Worm (Caenorhabditis elegans) whole organism, young adult: ENCODE results near the gene nuaf-3.

Experiments used
- D2030.7 ChIP-seq: fragments of 200-800 bp; sonication (Bioruptor generic); IDR thresholded peaks from 2 replicates; pipeline ENCODE4 v1.3.6; 2022; ENCODE audit warnings: missing genetic modification reagents, missing genetic modification characterization, missing compliant biosample characterization
- F23B12.7 ChIP-seq: sonication (generic microtip); optimal IDR thresholded peaks from 2 replicates; lab custom pipeline; 2017; ENCODE audit warnings: missing genetic modification characterization, mild to moderate bottlenecking, missing compliant biosample characterization, antibody characterized with exemption, moderate library complexity; ENCODE audit not compliant: insufficient read depth
- F33H1.4 ChIP-seq: fragments of 200-800 bp; sonication (Bioruptor generic); IDR thresholded peaks from 2 replicates; pipeline ENCODE4 v1.3.6; 2022; ENCODE audit warnings: missing genetic modification reagents, missing genetic modification characterization, missing compliant biosample characterization
- F49E8.2 ChIP-seq: sonication (generic microtip); optimal IDR thresholded peaks from 3 replicates; lab custom pipeline; 2017; ENCODE audit warnings: missing genetic modification characterization, mild to moderate bottlenecking, missing compliant biosample characterization, antibody characterized with exemption, moderate library complexity; ENCODE audit not compliant: insufficient read depth
- Y67H2A.10 ChIP-seq: fragments of 200-800 bp; sonication (Bioruptor generic); conservative IDR thresholded peaks from 2 replicates; pipeline ENCODE4 v1.3.6; 2022; ENCODE audit warnings: missing genetic modification reagents, missing genetic modification characterization, missing compliant biosample characterization
- attf-3 ChIP-seq: fragments of 200-800 bp; sonication (Bioruptor generic); conservative IDR thresholded peaks from 2 replicates; pipeline ENCODE4 v1.3.6; 2022; ENCODE audit warnings: missing genetic modification reagents, missing genetic modification characterization, missing compliant biosample characterization
- attf-6 ChIP-seq: fragments of 200-800 bp; sonication (Bioruptor generic); IDR thresholded peaks from 2 replicates; pipeline ENCODE4 v1.3.6; 2022; ENCODE audit warnings: missing genetic modification reagents, missing genetic modification characterization, missing compliant biosample characterization
- ccch-3 ChIP-seq: fragments of 200-800 bp; sonication (Bioruptor generic); optimal IDR thresholded peaks from 2 replicates; lab custom pipeline; 2018; ENCODE audit warnings: mild to moderate bottlenecking, missing genetic modification characterization, missing compliant biosample characterization
- ceh-100 ChIP-seq: fragments of 200-800 bp; sonication (Bioruptor generic); IDR thresholded peaks from 2 replicates; pipeline ENCODE4 v1.3.6; 2022; ENCODE audit warnings: missing genetic modification reagents, missing genetic modification characterization, missing compliant biosample characterization
- ceh-91 ChIP-seq: fragments of 200-800 bp; sonication (Bioruptor generic); IDR thresholded peaks from 2 replicates; pipeline ENCODE4 v1.3.6; 2022; ENCODE audit warnings: missing genetic modification reagents, missing genetic modification characterization, missing compliant biosample characterization
- dox-1 ChIP-seq: fragments of 200-800 bp; sonication (Bioruptor generic); IDR thresholded peaks from 2 replicates; pipeline ENCODE4 v1.3.6; 2022; ENCODE audit warnings: missing genetic modification reagents, missing genetic modification characterization, missing compliant biosample characterization
- dpl-1 ChIP-seq: fragments of 150-350 bp; optimal IDR thresholded peaks from 2 replicates; lab custom pipeline; 2014; ENCODE audit warnings: missing biosample characterization, missing genetic modification reagents, missing genetic modification characterization
- efl-1 ChIP-seq: fragments of 150-350 bp; optimal IDR thresholded peaks from 2 replicates; lab custom pipeline; 2014; ENCODE audit warnings: missing biosample characterization, missing genetic modification reagents, missing genetic modification characterization
- hmg-1.2 ChIP-seq: fragments of 200-800 bp; sonication (Bioruptor generic); IDR thresholded peaks from 2 replicates; pipeline ENCODE4 v1.3.6; 2022; ENCODE audit warnings: missing genetic modification reagents, missing genetic modification characterization, missing compliant biosample characterization
- hsf-1 ChIP-seq: fragments of 200-800 bp; sonication (Bioruptor generic); IDR thresholded peaks from 2 replicates; pipeline ENCODE4 v1.3.6; 2022; ENCODE audit warnings: missing genetic modification reagents, missing genetic modification characterization, missing compliant biosample characterization
- lin-54 ChIP-seq: fragments of 200-800 bp; sonication (Bioruptor generic); optimal IDR thresholded peaks from 2 replicates; lab custom pipeline; 2018; ENCODE audit warnings: mild to moderate bottlenecking, missing genetic modification characterization, missing compliant biosample characterization
- lsl-1 ChIP-seq: fragments of 200-800 bp; sonication (Bioruptor generic); optimal IDR thresholded peaks from 2 replicates; lab custom pipeline; 2018; ENCODE audit warnings: mild to moderate bottlenecking, missing genetic modification characterization, moderate library complexity, missing compliant biosample characterization
- madf-3 ChIP-seq: fragments of 200-800 bp; sonication (Bioruptor generic); IDR thresholded peaks from 2 replicates; pipeline ENCODE4 v1.3.6; 2022; ENCODE audit warnings: missing genetic modification reagents, missing genetic modification characterization, missing compliant biosample characterization
- madf-6 ChIP-seq: fragments of 200-800 bp; sonication (Bioruptor generic); IDR thresholded peaks from 2 replicates; pipeline ENCODE4 v1.3.6; 2022; ENCODE audit warnings: missing genetic modification reagents, missing genetic modification characterization, missing compliant biosample characterization
- madf-8 ChIP-seq: fragments of 200-800 bp; sonication (Bioruptor generic); conservative IDR thresholded peaks from 2 replicates; pipeline ENCODE4 v1.3.6; 2022; ENCODE audit warnings: missing genetic modification reagents, missing genetic modification characterization, missing compliant biosample characterization
- mcd-1 ChIP-seq: fragments of 200-800 bp; sonication (Bioruptor generic); IDR thresholded peaks from 2 replicates; pipeline ENCODE4 v1.3.6; 2022; ENCODE audit warnings: missing genetic modification reagents, missing genetic modification characterization, missing compliant biosample characterization
- nfya-2 ChIP-seq: fragments of 200-800 bp; sonication (Bioruptor generic); IDR thresholded peaks from 2 replicates; pipeline ENCODE4 v1.3.6; 2022; ENCODE audit warnings: missing genetic modification reagents, missing genetic modification characterization, missing compliant biosample characterization
- nfyb-1 ChIP-seq: fragments of 200-800 bp; sonication (Bioruptor generic); IDR thresholded peaks from 2 replicates; pipeline ENCODE4 v1.3.6; 2022; ENCODE audit warnings: missing genetic modification reagents, missing genetic modification characterization, missing compliant biosample characterization
- nhr-179 ChIP-seq: sonication (generic microtip); optimal IDR thresholded peaks from 2 replicates; lab custom pipeline; 2016; ENCODE audit warnings: mild to moderate bottlenecking, missing genetic modification characterization, missing compliant biosample characterization
- nhr-27 ChIP-seq: fragments of 200-800 bp; sonication (Bioruptor generic); optimal IDR thresholded peaks from 2 replicates; lab custom pipeline; 2018; ENCODE audit warnings: mild to moderate bottlenecking, missing genetic modification characterization, moderate library complexity, missing compliant biosample characterization
- rpc-1 ChIP-seq, 2 experiments: fragments of 150-350 bp in 1 of 2; sonication (generic microtip) in 1 of 2; optimal IDR thresholded peaks; 2 replicates each; lab custom pipeline; 2014 to 2018; ENCODE audit warnings: missing biosample characterization in 1 of 2, missing genetic modification characterization in 1 of 2, missing genetic modification reagents in 1 of 2, missing genotype in 1 of 2
- snpc-3.4 ChIP-seq: sonication (generic microtip); optimal IDR thresholded peaks from 2 replicates; lab custom pipeline; 2017; ENCODE audit warnings: missing genetic modification characterization, mild to moderate bottlenecking, missing compliant biosample characterization, antibody characterized with exemption, moderate library complexity, missing genotype, missing genetic modification reagents
- unc-130 ChIP-seq: sonication (generic microtip); optimal IDR thresholded peaks from 2 replicates; lab custom pipeline; 2016; ENCODE audit warnings: missing genetic modification reagents, missing genetic modification characterization, missing compliant biosample characterization
- unc-62 ChIP-seq: fragments of 150-350 bp; optimal IDR thresholded peaks from 2 replicates; lab custom pipeline; 2014; ENCODE audit warnings: missing biosample characterization, missing genetic modification reagents, missing genetic modification characterization
- xnd-1 ChIP-seq: sonication (generic microtip); optimal IDR thresholded peaks from 2 replicates; lab custom pipeline; 2016; ENCODE audit warnings: missing genotype, missing genetic modification reagents, missing genetic modification characterization, missing compliant biosample characterization
- ztf-22 ChIP-seq: fragments of 200-800 bp; sonication (Bioruptor generic); optimal IDR thresholded peaks from 2 replicates; lab custom pipeline; 2018; ENCODE audit warnings: mild to moderate bottlenecking, missing genetic modification characterization, moderate library complexity, missing compliant biosample characterization

The nuaf-3 gene

ce11 chrIV:11154425-11155114, 29.5 kb upstream of the nuaf-3 start, which contains the start of gene C08F8.3:
TSS of gene C08F8.3 (plus strand) at chrIV:11155044.
- peak; percentile 78 for TF ChIP-seq xnd-1 (tag; lab: Kevin White, UChicago)
- peak; percentile 31 for TF ChIP-seq unc-130 (GFP tag; lab: Kevin White, UChicago)
- TF ChIP-seq hsf-1 (GFP tag; lab: Robert Waterston, UW): peak; percentile 81; the same call in 1 of the 2 replicates
- TF ChIP-seq F49E8.2: peak; percentile 50
- peak; percentile 95 for TF ChIP-seq madf-6 (GFP tag; lab: Robert Waterston, UW)
- TF ChIP-seq dox-1 (GFP tag; lab: Robert Waterston, UW): peak; percentile 44; the same call in 1 of the 2 replicates
- TF ChIP-seq dpl-1 (GFP tag; lab: Kevin White, UChicago): peak; percentile 71
- peak; percentile 89 for TF ChIP-seq lsl-1 (GFP tag; lab: Kevin White, UChicago)
- TF ChIP-seq snpc-3.4 (tag; lab: Kevin White, UChicago): peak; percentile 77
- peak; percentile 85 for TF ChIP-seq ceh-91 (GFP tag; lab: Robert Waterston, UW)
- peak; percentile 95 for TF ChIP-seq efl-1 (GFP tag; lab: Kevin White, UChicago)
- TF ChIP-seq nfya-2: 0 out of 2 replicates have a peak, but pooled peaks have one; percentile 90
- TF ChIP-seq F33H1.4: peak; percentile 76
- peak; percentile 90 for TF ChIP-seq D2030.7 (GFP tag; lab: Robert Waterston, UW)
- TF ChIP-seq lin-54 (GFP tag; lab: Kevin White, UChicago): peak; percentile 23
- TF ChIP-seq madf-8 (GFP tag; lab: Robert Waterston, UW): peak; percentile 92
- TF ChIP-seq nfyb-1 (GFP tag; lab: Robert Waterston, UW): peak; percentile 93
- TF ChIP-seq ceh-100 (GFP tag; lab: Robert Waterston, UW): 0 out of 2 replicates have a peak, but pooled peaks have one; percentile 23
- TF ChIP-seq hmg-1.2: peak; percentile 49

ce11 chrIV:11156526-11156925, 27.6 kb upstream of the nuaf-3 start:
- TF ChIP-seq nfyb-1 (GFP tag; lab: Robert Waterston, UW): no peak
- peak; percentile 5 for TF ChIP-seq F49E8.2
- TF ChIP-seq unc-62: no peak
- 0 out of 2 replicates have a peak, but pooled peaks have one; percentile 53 for TF ChIP-seq madf-3 (GFP tag; lab: Robert Waterston, UW)
- TF ChIP-seq hsf-1 (GFP tag; lab: Robert Waterston, UW): 0 out of 2 replicates have a peak, but pooled peaks have one; percentile 62

- no peak for TF ChIP-seq rpc-1 (optimal IDR thresholded peaks at IDR 0.05; lab: Kevin White, UChicago)
- no peak for TF ChIP-seq rpc-1 (tag; optimal IDR thresholded peaks at IDR 0.05; lab: Kevin White, UChicago)
- TF ChIP-seq hsf-1 (GFP tag; lab: Robert Waterston, UW): no peak
- no peak for TF ChIP-seq unc-130 (GFP tag; lab: Kevin White, UChicago)
- no peak for TF ChIP-seq Y67H2A.10
- TF ChIP-seq ccch-3: no peak
- no peak for TF ChIP-seq F23B12.7 (tag; lab: Kevin White, UChicago)
- no peak for TF ChIP-seq ceh-91 (GFP tag; lab: Robert Waterston, UW)
- TF ChIP-seq nhr-27 (tag; lab: Kevin White, UChicago): no peak
- TF ChIP-seq ztf-22 (GFP tag; lab: Kevin White, UChicago): no peak
- no peak for TF ChIP-seq mcd-1 (GFP tag; lab: Robert Waterston, UW)
- no peak for TF ChIP-seq attf-6 (GFP tag; lab: Robert Waterston, UW)
- TF ChIP-seq nhr-179 (tag; lab: Kevin White, UChicago): no peak
- TF ChIP-seq attf-3 (GFP tag; lab: Robert Waterston, UW): no peak
- TF ChIP-seq, all 124 proteins: peak for 0
Measured at ce11 chrIV:11159886-11160285, 24.2 kb upstream of the nuaf-3 start, which contains the start of gene mboa-4. TSS of gene mboa-4 (minus strand) at chrIV:11159986.
